Worm (Caenorhabditis elegans): ENCODE results near the gene C06A1.7.

ce11 chrII:10547311-10547710 is 17.4 kb upstream of the C06A1.7 start:
- no peak for TF ChIP-seq nfya-1 (tag; optimal IDR thresholded peaks at IDR 0.05)
- TF ChIP-seq ceh-31 (tag; optimal IDR thresholded peaks at IDR 0.05) = no peak
- no peak for TF ChIP-seq ceh-9 (tag; optimal IDR thresholded peaks at IDR 0.05)
- no peak for TF ChIP-seq F13H6.1 (tag; optimal IDR thresholded peaks at IDR 0.05)
- no peak for TF ChIP-seq dve-1 (tag; optimal IDR thresholded peaks at IDR 0.05)
- no peak for TF ChIP-seq dmd-4 (tag; optimal IDR thresholded peaks at IDR 0.05; ENCODE audit: borderline replicate concordance)

Data from whole organism, late embryonic.